Worm (Caenorhabditis elegans): ENCODE results near the gene Y43F8B.11.

DNA sequence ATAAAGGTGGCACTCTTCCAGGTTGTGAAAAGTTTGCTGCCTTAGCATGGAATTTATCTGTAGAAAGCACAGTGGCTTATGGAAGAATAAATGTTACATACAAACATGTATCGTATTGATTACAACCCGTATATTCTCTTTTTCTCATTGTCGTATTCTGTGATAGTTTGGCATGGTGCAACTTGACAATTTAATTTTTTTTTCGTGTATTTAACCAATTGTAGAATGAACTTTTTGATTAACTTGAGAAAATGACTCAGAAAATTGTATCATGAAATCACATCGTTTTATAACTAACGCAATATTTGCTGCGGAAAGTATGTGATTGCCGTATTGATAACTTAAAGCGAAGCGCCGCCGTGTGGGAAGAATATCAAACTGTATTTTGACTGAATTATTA is 13.4 kb upstream of the Y43F8B.11 start, which contains the start of gene Y43F8B.24:
- no peak for TF ChIP-seq cog-1 (tag; optimal IDR thresholded peaks at IDR 0.05)
- no peak for TF ChIP-seq flt-1 (GFP tag; IDR thresholded peaks at IDR 0.05)
- TF ChIP-seq ztf-29 (GFP tag; IDR thresholded peaks at IDR 0.05), result no peak
- TF ChIP-seq tab-1 (GFP tag; IDR thresholded peaks at IDR 0.05), result no peak

Measured in whole organism, midembryonic.